Fruit fly (Drosophila melanogaster) S2 (cell line): ENCODE results near the gene Cpr65Az.

Source experiments
- CG8478 ChIP-seq: fragments of >200 bp; optimal IDR thresholded peaks from 2 replicates; lab custom pipeline; 2018
- CTCF ChIP-seq, 2 experiments: fragments of >200 bp; optimal IDR thresholded peaks; 2 replicates each; lab custom pipeline; 2018

dm6 chr3L:6111458-6111857 lies 49.2 kb upstream of the Cpr65Az start:
- TF ChIP-seq CTCF (optimal IDR thresholded peaks at IDR 0.05; lab: Kevin White, UChicago) (no peak), CG8478 (lab: Kevin White, UChicago) (no peak)
